Worm (Caenorhabditis elegans): ENCODE results near the gene F14F7.5.

Gene F14F7.5

DNA sequence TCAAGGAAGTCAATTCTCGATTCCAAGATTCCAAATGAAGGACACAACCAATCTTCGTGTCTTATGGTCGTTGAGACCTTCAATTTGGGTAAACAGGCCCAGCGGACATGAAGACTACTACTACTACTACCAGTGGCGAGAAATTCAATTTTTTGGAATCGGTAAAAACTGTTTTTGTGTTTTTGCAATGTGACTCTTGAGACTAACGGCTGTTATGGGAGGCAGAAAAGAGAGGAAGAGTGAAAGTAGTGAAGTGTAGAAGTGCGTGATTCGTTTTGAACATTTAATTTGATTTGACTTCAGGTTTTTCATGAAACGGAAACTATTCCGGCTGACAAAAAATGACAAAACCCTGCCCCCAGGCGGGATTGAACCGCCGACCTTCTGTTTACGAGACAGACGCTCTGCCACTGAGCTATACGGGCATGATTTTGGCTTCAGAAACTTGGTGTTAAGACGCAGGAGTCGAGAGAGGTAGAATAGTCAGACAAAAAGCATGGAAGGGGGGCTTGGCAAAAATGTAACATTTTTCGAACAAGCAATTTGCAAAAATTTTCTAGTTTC, 16.0 kb upstream of the F14F7.5 start (continued):
- TF ChIP-seq efl-1 (optimal IDR thresholded peaks at IDR 0.05), result peak; percentile 21 to 51
- TF ChIP-seq efl-1 (GFP tag; optimal IDR thresholded peaks at IDR 0.05 in 1 of 2), result peak; percentile 22 to 74
- no peak for TF ChIP-seq Y116A8C.19 (tag; optimal IDR thresholded peaks at IDR 0.05; ENCODE audit: borderline replicate concordance)
- peak; percentile 29 for TF ChIP-seq fos-1 (tag; optimal IDR thresholded peaks at IDR 0.05)
- peak; percentile 25 to 66 for TF ChIP-seq lsy-2 (tag; optimal IDR thresholded peaks at IDR 0.05)
- TF ChIP-seq F16B12.6 (tag; optimal IDR thresholded peaks at IDR 0.05), result peak; percentile 18
- no peak for TF ChIP-seq efl-3 (GFP tag; optimal IDR thresholded peaks at IDR 0.05)
- TF ChIP-seq zag-1 (tag; optimal IDR thresholded peaks at IDR 0.05), result no peak
- no peak for TF ChIP-seq ztf-11 (tag; optimal IDR thresholded peaks at IDR 0.05)
- no peak for TF ChIP-seq ceh-8 (GFP tag; optimal IDR thresholded peaks at IDR 0.05)
- TF ChIP-seq egl-13 (tag; optimal IDR thresholded peaks at IDR 0.05), result no peak

DNA sequence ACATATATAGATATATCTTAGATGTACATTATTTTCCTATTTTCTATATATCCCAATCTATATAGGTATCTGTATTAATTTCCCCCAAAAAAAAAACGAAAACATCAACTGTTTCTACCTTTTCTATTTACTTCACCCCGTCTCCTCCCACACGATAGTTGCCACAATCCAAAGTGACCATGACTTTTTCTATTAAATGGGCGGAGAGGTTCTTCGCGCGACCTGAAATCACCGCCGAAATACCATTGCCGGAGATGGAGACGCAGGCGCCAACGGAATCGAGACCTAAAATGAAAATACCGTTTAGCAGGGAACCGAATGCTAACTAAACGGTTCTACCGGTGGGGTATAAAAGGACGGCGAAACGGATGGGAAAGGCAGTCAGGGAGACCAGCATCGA, 13.2 kb upstream of the F14F7.5 start, which contains the start of gene col-98:
TSS of gene col-98 (plus strand) at position 390 of the 400 bp plus-strand sequence.
- no peak for TF ChIP-seq hpl-2 (GFP tag; optimal IDR thresholded peaks at IDR 0.05)
- peak; percentile 85 for TF ChIP-seq nhr-85 (tag)
- TF ChIP-seq mep-1 (tag; optimal IDR thresholded peaks at IDR 0.05), result peak; percentile 39
- TF ChIP-seq elt-3 (tag; optimal IDR thresholded peaks at IDR 0.05), result peak in 1 of 6 experiments; percentile 10
- peak; percentile 62 for TF ChIP-seq blmp-1 (tag; optimal IDR thresholded peaks at IDR 0.05)
- TF ChIP-seq snu-23 (GFP tag; optimal IDR thresholded peaks at IDR 0.05), result peak; percentile 42
- no peak for TF ChIP-seq lin-15B (tag; optimal IDR thresholded peaks at IDR 0.05)
- peak; percentile 14 for TF ChIP-seq nhr-47 (tag; optimal IDR thresholded peaks at IDR 0.05)
- peak; percentile 24 for TF ChIP-seq nhr-71 (tag; optimal IDR thresholded peaks at IDR 0.05)
- TF ChIP-seq C34B4.2 (tag; optimal IDR thresholded peaks at IDR 0.05), result no peak
- peak; percentile 12 for TF ChIP-seq C16A3.4 (tag; optimal IDR thresholded peaks at IDR 0.05)
- TF ChIP-seq lin-14 (GFP tag; optimal IDR thresholded peaks at IDR 0.05), result peak; percentile 78
- TF ChIP-seq efl-1 (optimal IDR thresholded peaks at IDR 0.05), result no peak
- TF ChIP-seq efl-1 (GFP tag; optimal IDR thresholded peaks at IDR 0.05 in 1 of 2), result peak in 1 of 2 experiments; percentile 72
- no peak for TF ChIP-seq aly-2 (tag; optimal IDR thresholded peaks at IDR 0.05)
- TF ChIP-seq lsy-2 (tag; optimal IDR thresholded peaks at IDR 0.05), result peak in 1 of 2 experiments; percentile 16
- TF ChIP-seq nhr-90 (tag; optimal IDR thresholded peaks at IDR 0.05; ENCODE audit: poor library complexity), result peak; percentile 46

DNA sequence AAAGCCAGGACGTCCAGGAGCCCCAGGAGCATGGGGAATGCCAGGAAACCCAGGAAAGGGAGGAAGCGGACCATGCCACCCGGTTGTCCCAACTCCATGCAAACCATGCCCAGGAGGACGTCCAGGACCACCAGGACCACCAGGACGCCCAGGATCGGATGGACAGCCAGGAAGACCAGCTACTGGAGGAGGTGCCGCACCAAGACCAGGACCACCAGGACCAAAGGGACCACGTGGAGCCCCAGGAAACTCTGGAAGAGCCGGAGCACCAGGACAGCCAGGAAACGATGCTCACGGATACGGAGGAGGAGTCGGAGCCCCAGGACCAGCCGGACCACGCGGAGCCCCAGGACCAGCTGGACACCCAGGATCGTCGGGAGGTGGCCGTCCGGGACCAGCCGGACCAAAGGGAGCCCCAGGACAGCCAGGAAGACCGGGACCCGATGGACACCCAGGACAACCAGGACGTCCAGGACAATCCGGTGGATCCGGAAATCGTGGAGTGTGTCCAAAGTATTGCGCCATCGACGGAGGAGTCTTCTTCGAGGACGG, 12.2 kb upstream of the F14F7.5 start:
- peak; percentile 79 for TF ChIP-seq ceh-8 (GFP tag; optimal IDR thresholded peaks at IDR 0.05)
- no peak for TF ChIP-seq ets-5 (GFP tag; IDR thresholded peaks at IDR 0.05)
- no peak for TF ChIP-seq nhr-85 (tag)
- TF ChIP-seq snu-23 (GFP tag; optimal IDR thresholded peaks at IDR 0.05), result no peak
- no peak for TF ChIP-seq mef-2 (tag; optimal IDR thresholded peaks at IDR 0.05)
- no peak for TF ChIP-seq C16A3.4 (tag; optimal IDR thresholded peaks at IDR 0.05)

- no peak for TF ChIP-seq ceh-90 (tag; optimal IDR thresholded peaks at IDR 0.05)
- no peak for TF ChIP-seq swsn-7 (tag; optimal IDR thresholded peaks at IDR 0.05)
- TF ChIP-seq mdl-1 (tag; optimal IDR thresholded peaks at IDR 0.05), result no peak
- TF ChIP-seq fos-1 (tag; optimal IDR thresholded peaks at IDR 0.05), result no peak
- no peak for TF ChIP-seq snpc-4 (tag; optimal IDR thresholded peaks at IDR 0.05)
- no peak for TF ChIP-seq xbp-1 (tag; optimal IDR thresholded peaks at IDR 0.05)
- TF ChIP-seq nhr-12 (tag; optimal IDR thresholded peaks at IDR 0.05), result no peak
- TF ChIP-seq nhr-77 (tag; optimal IDR thresholded peaks at IDR 0.05), result no peak
- TF ChIP-seq ceh-63 (GFP tag; optimal IDR thresholded peaks at IDR 0.05), result no peak
- no peak for TF ChIP-seq F16B12.6 (tag; optimal IDR thresholded peaks at IDR 0.05)
- TF ChIP-seq nhr-28 (tag; optimal IDR thresholded peaks at IDR 0.05), result no peak
- TF ChIP-seq aha-1 (tag; optimal IDR thresholded peaks at IDR 0.05), result no peak
- TF ChIP-seq tbx-2 (tag; optimal IDR thresholded peaks at IDR 0.05), result no peak
- no peak for TF ChIP-seq lin-13 (GFP tag; optimal IDR thresholded peaks at IDR 0.05)
- no peak for TF ChIP-seq aly-2 (tag; optimal IDR thresholded peaks at IDR 0.05)
- TF ChIP-seq hpl-2 (GFP tag; optimal IDR thresholded peaks at IDR 0.05), result no peak
- no peak for TF ChIP-seq C04F5.9 (tag; optimal IDR thresholded peaks at IDR 0.05)
- TF ChIP-seq snu-23 (GFP tag; optimal IDR thresholded peaks at IDR 0.05), result no peak
Observed at ce11 chrIII:13020741-13021140, 11.1 kb upstream of the F14F7.5 start, which contains the start of gene cyp-13A11. cyp-13A11 (plus strand) TSS chrIII:13021006.

Data from whole organism, L1 larva.